Fruit fly (Drosophila melanogaster): ENCODE measurements around the gene t-cup.

The t-cup gene

DNA sequence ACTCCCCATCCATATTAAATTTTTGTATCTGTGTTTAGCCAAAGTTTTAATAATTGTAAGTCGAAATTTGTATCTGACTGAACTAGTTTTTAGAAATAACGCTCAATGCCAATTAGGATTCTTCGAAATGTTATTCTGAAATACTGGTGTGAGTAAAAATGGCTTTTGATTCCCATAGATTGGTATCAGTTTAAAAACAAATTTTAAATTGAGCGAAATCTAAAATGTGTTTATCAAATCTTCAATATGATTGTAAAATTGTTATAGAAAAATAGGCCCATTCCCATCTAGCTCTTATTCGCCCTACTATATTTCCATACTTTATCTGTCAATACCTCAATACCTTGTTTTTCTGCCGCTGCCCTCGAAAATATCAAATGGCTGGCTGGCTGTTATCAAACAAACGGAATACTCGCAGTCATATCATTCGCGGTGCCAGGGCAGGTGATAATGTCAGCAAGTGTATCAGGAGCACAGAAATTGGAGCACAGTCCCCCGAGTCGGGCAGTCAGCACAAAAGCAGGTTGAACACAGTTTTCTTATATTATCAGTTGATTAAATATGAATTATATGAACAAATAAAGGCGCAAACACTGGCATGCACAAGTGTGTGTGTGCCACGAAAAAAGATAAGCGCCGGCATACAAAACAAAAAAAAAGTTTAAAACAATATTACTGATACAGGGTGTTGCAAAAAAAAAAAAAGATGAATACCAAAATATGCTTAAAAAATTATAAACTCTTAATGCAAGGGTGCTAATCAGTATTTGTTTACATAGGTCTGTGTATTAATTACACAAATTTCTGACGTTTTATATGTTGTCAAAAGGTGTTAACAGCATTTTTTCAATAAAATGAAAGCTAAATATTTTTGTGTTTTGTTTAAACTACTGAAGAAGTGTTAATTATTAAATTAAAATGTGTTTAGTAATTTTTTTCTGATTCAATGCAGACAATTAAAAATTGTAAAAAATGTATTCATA is at the start of gene t-cup (continued):
- TF ChIP-seq CG16779 (GFP tag; IDR thresholded peaks at IDR 0.05) (peak; percentile 34; the same call in 1 of the 2 replicates), cwo (GFP tag; optimal IDR thresholded peaks at IDR 0.05) (peak; percentile 83), CG2712 (tag; optimal IDR thresholded peaks at IDR 0.05) (peak; percentile 58), CG10147 (GFP tag; optimal IDR thresholded peaks at IDR 0.05) (peak; percentile 9), BtbVII (GFP tag; optimal IDR thresholded peaks at IDR 0.05) (peak; percentile 90), esg (GFP tag; conservative IDR thresholded peaks at IDR 0.05) (no peak), Trl (optimal IDR thresholded peaks at IDR 0.05) (no peak), Trl (GFP tag; optimal IDR thresholded peaks at IDR 0.05) (peak; percentile 65), CG9932 (GFP tag; IDR thresholded peaks at IDR 0.05) (no peak), cad (GFP tag; optimal IDR thresholded peaks at IDR 0.05) (no peak), CG17328 (GFP tag; IDR thresholded peaks at IDR 0.05) (0 out of 2 replicates have a peak, but pooled peaks have one; percentile 37), CG11093 (GFP tag; IDR thresholded peaks at IDR 0.05) (no peak), HmgD (GFP tag; optimal IDR thresholded peaks at IDR 0.05) (no peak), pho (GFP tag; optimal IDR thresholded peaks at IDR 0.05) (peak; percentile 72), en (GFP tag; optimal IDR thresholded peaks at IDR 0.05) (peak; percentile 0), Antp (GFP tag; optimal IDR thresholded peaks at IDR 0.05) (no peak), kni (GFP tag; optimal IDR thresholded peaks at IDR 0.05) (peak; percentile 84), CG12155 (GFP tag; optimal IDR thresholded peaks at IDR 0.05) (no peak), Gug (GFP tag; IDR thresholded peaks at IDR 0.05) (no peak), CG15696 (tag; optimal IDR thresholded peaks at IDR 0.05) (peak; percentile 37), sim (GFP tag; IDR thresholded peaks at IDR 0.05) (peak; percentile 17; the same call in 1 of the 2 replicates), CG32767 (GFP tag; IDR thresholded peaks at IDR 0.05) (0 out of 2 replicates have a peak, but pooled peaks have one; percentile 29), ase (GFP tag; IDR thresholded peaks at IDR 0.05) (peak; percentile 71; the same call in 2 of the 3 replicates), run (tag; optimal IDR thresholded peaks at IDR 0.05) (no peak), CG8478 (optimal IDR thresholded peaks at IDR 0.05) (no peak), B-H2 (GFP tag; optimal IDR thresholded peaks at IDR 0.05) (peak; percentile 80), Gsc (GFP tag; IDR thresholded peaks at IDR 0.05) (no peak), CG15479 (GFP tag; optimal IDR thresholded peaks at IDR 0.05) (no peak), hkb (optimal IDR thresholded peaks at IDR 0.05) (no peak), hkb (GFP tag; IDR thresholded peaks at IDR 0.05) (peak; percentile 84), dimm (GFP tag; IDR thresholded peaks at IDR 0.05) (no peak), nau (GFP tag; optimal IDR thresholded peaks at IDR 0.05) (peak; percentile 92), CG15269 (tag; optimal IDR thresholded peaks at IDR 0.05) (peak; percentile 76), CG1792 (GFP tag; optimal IDR thresholded peaks at IDR 0.05) (peak; percentile 68), Rx (GFP tag; IDR thresholded peaks at IDR 0.05) (no peak), YL-1 (GFP tag; optimal IDR thresholded peaks at IDR 0.05) (peak; percentile 72), Sry-δ (GFP tag; optimal IDR thresholded peaks at IDR 0.05) (peak; percentile 22), ssp (GFP tag; IDR thresholded peaks at IDR 0.05) (no peak), chif (GFP tag; optimal IDR thresholded peaks at IDR 0.05) (peak; percentile 40 to 58), CG4730 (GFP tag; IDR thresholded peaks at IDR 0.05) (no peak), CG9437 (GFP tag; optimal IDR thresholded peaks at IDR 0.05) (peak; percentile 23), CG10979 (tag; optimal IDR thresholded peaks at IDR 0.05) (peak; percentile 30), Camta (GFP tag; optimal IDR thresholded peaks at IDR 0.05) (peak; percentile 60), tap (tag; optimal IDR thresholded peaks at IDR 0.05) (peak; percentile 75), CG2116 (GFP tag; optimal IDR thresholded peaks at IDR 0.05) (peak; percentile 54), Dfd (GFP tag; optimal IDR thresholded peaks at IDR 0.05) (no peak), Poxn (GFP tag; IDR thresholded peaks at IDR 0.05) (no peak), hbn (GFP tag; IDR thresholded peaks at IDR 0.05; ENCODE audit: partially characterized antibody) (no peak), mirr (GFP tag; optimal IDR thresholded peaks at IDR 0.05) (peak; percentile 99), CG1603 (tag; optimal IDR thresholded peaks at IDR 0.05) (peak; percentile 62)
